Fruit fly (Drosophila melanogaster): Measurements from ENCODE around the gene Wnt5.

The Wnt5 gene

dm6 chrX:18506639-18507528 is 1.7 kb upstream of the Wnt5 start (continued):
- TF ChIP-seq ab (GFP tag; optimal IDR thresholded peaks at IDR 0.05) (no peak), Atf3 (GFP tag; optimal IDR thresholded peaks at IDR 0.05) (peak; percentile 33), ttk (GFP tag; IDR thresholded peaks at IDR 0.05) (peak; percentile 68), CG30020 (tag; optimal IDR thresholded peaks at IDR 0.05) (no peak), Antp (GFP tag; optimal IDR thresholded peaks at IDR 0.05) (peak; percentile 81), Dad (GFP tag; optimal IDR thresholded peaks at IDR 0.05) (peak; percentile 44), insv (GFP tag; optimal IDR thresholded peaks at IDR 0.05) (no peak), CG11504 (tag; optimal IDR thresholded peaks at IDR 0.05) (peak; percentile 97), CG9932 (GFP tag; IDR thresholded peaks at IDR 0.05) (peak; percentile 68), CG10366 (GFP tag; IDR thresholded peaks at IDR 0.05) (peak; percentile 74), NC2β (GFP tag; optimal IDR thresholded peaks at IDR 0.05) (peak; percentile 4), CG3726 (GFP tag; IDR thresholded peaks at IDR 0.05) (peak; percentile 54; the same call in 1 of the 3 replicates), gsb (GFP tag; IDR thresholded peaks at IDR 0.05) (no peak), eve (GFP tag; optimal IDR thresholded peaks at IDR 0.05) (no peak), phol (tag; optimal IDR thresholded peaks at IDR 0.05) (peak; percentile 79), chif (GFP tag; optimal IDR thresholded peaks at IDR 0.05) (peak; percentile 63 to 84), crol (GFP tag; IDR thresholded peaks at IDR 0.05) (0 out of 2 replicates have a peak, but pooled peaks have one; percentile 29), CG32532 (GFP tag; IDR thresholded peaks at IDR 0.05) (peak; percentile 85), CG7928 (GFP tag; optimal IDR thresholded peaks at IDR 0.05) (no peak), Rx (GFP tag; IDR thresholded peaks at IDR 0.05) (peak; percentile 79), bigmax (GFP tag; optimal IDR thresholded peaks at IDR 0.05) (no peak), CG4328 (GFP tag; optimal IDR thresholded peaks at IDR 0.05) (no peak), slou (GFP tag; optimal IDR thresholded peaks at IDR 0.05) (peak; percentile 59), CG13894 (tag; optimal IDR thresholded peaks at IDR 0.05) (no peak), sisA (GFP tag; IDR thresholded peaks at IDR 0.05) (peak; percentile 81), CG1832 (GFP tag; optimal IDR thresholded peaks at IDR 0.05) (peak; percentile 4), btn (GFP tag; optimal IDR thresholded peaks at IDR 0.05) (peak; percentile 74), CG10979 (tag; optimal IDR thresholded peaks at IDR 0.05) (peak; percentile 79), YL-1 (GFP tag; optimal IDR thresholded peaks at IDR 0.05) (no peak), NC2α (GFP tag; optimal IDR thresholded peaks at IDR 0.05) (peak; percentile 34), CG4360 (GFP tag; IDR thresholded peaks at IDR 0.05) (peak; percentile 60), fd102C (GFP tag; optimal IDR thresholded peaks at IDR 0.05) (no peak), Fer1 (GFP tag; optimal IDR thresholded peaks at IDR 0.05) (peak; percentile 72), Pdp1 (GFP tag; optimal IDR thresholded peaks at IDR 0.05) (peak; percentile 75 to 82), lmd (GFP tag; IDR thresholded peaks at IDR 0.05) (peak; percentile 71), Dref (GFP tag; IDR thresholded peaks at IDR 0.05) (no peak), CG9727 (GFP tag; optimal IDR thresholded peaks at IDR 0.05) (peak; percentile 79), CG31365 (tag; optimal IDR thresholded peaks at IDR 0.05) (peak; percentile 46), Elba2 (GFP tag; optimal IDR thresholded peaks at IDR 0.05) (no peak), croc (GFP tag; conservative IDR thresholded peaks at IDR 0.05) (peak; percentile 51; the same call in 2 of the 3 replicates), peb (GFP tag; IDR thresholded peaks at IDR 0.05) (peak; percentile 65; the same call in 1 of the 2 replicates), jumu (GFP tag; optimal IDR thresholded peaks at IDR 0.05) (peak; percentile 65), dysf (GFP tag; IDR thresholded peaks at IDR 0.05) (peak; percentile 85), CG18599 (GFP tag; optimal IDR thresholded peaks at IDR 0.05) (peak; percentile 78), onecut (GFP tag; IDR thresholded peaks at IDR 0.05) (peak; percentile 79), tio (GFP tag; optimal IDR thresholded peaks at IDR 0.05) (no peak), otp (GFP tag; IDR thresholded peaks at IDR 0.05) (peak; percentile 88), Mrtf (GFP tag; IDR thresholded peaks at IDR 0.05) (peak; percentile 74), CG14965 (GFP tag; optimal IDR thresholded peaks at IDR 0.05; ENCODE audit: borderline replicate concordance) (peak; percentile 51)

All from whole organism, embryonic.